Worm (Caenorhabditis elegans) whole organism, L1 larva: Measurements from ENCODE around the gene F42E11.3.

Source experiments
- C04F5.9 ChIP-seq: sonication (generic microtip); optimal IDR thresholded peaks from 2 replicates; lab custom pipeline; 2016; ENCODE audit warnings: missing genetic modification characterization, missing compliant biosample characterization
- Y116A8C.19 ChIP-seq: sonication (generic microtip); optimal IDR thresholded peaks from 2 replicates; lab custom pipeline; 2016; ENCODE audit warnings: missing compliant biosample characterization, missing genetic modification characterization, borderline replicate concordance
- aha-1 ChIP-seq: fragments of 150-350 bp; optimal IDR thresholded peaks from 2 replicates; lab custom pipeline; 2014; ENCODE audit warnings: missing biosample characterization, missing genetic modification characterization
- aly-2 ChIP-seq: fragments of 150-350 bp; optimal IDR thresholded peaks from 2 replicates; lab custom pipeline; 2014; ENCODE audit warnings: missing biosample characterization, missing genetic modification characterization
- ama-1 ChIP-seq: fragments of 150-350 bp; optimal IDR thresholded peaks from 2 replicates; lab custom pipeline; 2014
- blmp-1 ChIP-seq: fragments of 150-350 bp; optimal IDR thresholded peaks from 2 replicates; lab custom pipeline; 2014; ENCODE audit warnings: missing biosample characterization, missing genetic modification characterization
- dsc-1 ChIP-seq: sonication (generic microtip); optimal IDR thresholded peaks from 2 replicates; lab custom pipeline; 2016; ENCODE audit warnings: mild to moderate bottlenecking, missing genetic modification characterization, missing compliant biosample characterization
- efl-1 ChIP-seq, 4 experiments: fragments of 150-350 bp; optimal IDR thresholded peaks in 3 of 4; peaks in 1 of 4; 1 replicate in 1 of 4; 2 replicates in 3 of 4; lab custom pipeline; 2014; ENCODE audit warnings: missing biosample characterization in 2 of 4, missing genetic modification characterization in 2 of 4, missing genetic modification reagents in 2 of 4
- egl-13 ChIP-seq: sonication (generic microtip); optimal IDR thresholded peaks from 2 replicates; lab custom pipeline; 2016; ENCODE audit warnings: missing genotype, missing genetic modification reagents, missing genetic modification characterization, missing compliant biosample characterization
- elt-3 ChIP-seq, 6 experiments: fragments of 150-350 bp in 1 of 6; sonication (generic microtip); optimal IDR thresholded peaks; 2 replicates each; lab custom pipeline; 2017 to 2018; ENCODE audit warnings: missing biosample characterization in 6 of 6, missing genetic modification characterization in 6 of 6, inconsistent platforms in 1 of 6
- fkh-10 ChIP-seq: sonication (generic microtip); optimal IDR thresholded peaks from 2 replicates; lab custom pipeline; 2017; ENCODE audit warnings: missing biosample characterization, missing genetic modification reagents, missing genetic modification characterization
- fkh-4 ChIP-seq: sonication (generic microtip); optimal IDR thresholded peaks from 2 replicates; lab custom pipeline; 2016; ENCODE audit warnings: missing compliant biosample characterization, missing genetic modification characterization, borderline replicate concordance
- fos-1 ChIP-seq: fragments of 150-350 bp; optimal IDR thresholded peaks from 2 replicates; lab custom pipeline; 2014; ENCODE audit warnings: missing biosample characterization, missing genetic modification characterization
- grh-1 ChIP-seq: fragments of 200-800 bp; sonication (Bioruptor generic); IDR thresholded peaks from 2 replicates; pipeline ENCODE4 v1.3.6; 2022; ENCODE audit warnings: missing genetic modification reagents, missing genetic modification characterization, missing compliant biosample characterization
- hlh-17 ChIP-seq: fragments of 200-800 bp; sonication (Bioruptor generic); optimal IDR thresholded peaks from 2 replicates; lab custom pipeline; 2018; ENCODE audit warnings: missing genetic modification characterization, mild to moderate bottlenecking, missing compliant biosample characterization, moderate library complexity, borderline replicate concordance
- hlh-4 ChIP-seq: sonication (generic microtip); optimal IDR thresholded peaks from 2 replicates; lab custom pipeline; 2016; ENCODE audit warnings: mild to moderate bottlenecking, missing genetic modification characterization, missing compliant biosample characterization
- irx-1 ChIP-seq: sonication (generic microtip); optimal IDR thresholded peaks from 2 replicates; lab custom pipeline; 2016; ENCODE audit warnings: missing genetic modification characterization, missing compliant biosample characterization
- isw-1 ChIP-seq: fragments of 200-800 bp; sonication (Bioruptor generic); IDR thresholded peaks from 2 replicates; pipeline ENCODE4 v1.3.6; 2022; ENCODE audit warnings: missing genetic modification characterization, missing compliant biosample characterization
- lin-14 ChIP-seq: fragments of 200-800 bp; sonication (Bioruptor generic); optimal IDR thresholded peaks from 2 replicates; lab custom pipeline; 2018; ENCODE audit warnings: mild to moderate bottlenecking, missing genetic modification characterization, moderate library complexity, missing compliant biosample characterization
- lin-35 ChIP-seq, 2 experiments: fragments of 150-350 bp; optimal IDR thresholded peaks; 2 replicates each; lab custom pipeline; 2014; ENCODE audit warnings: missing biosample characterization in 2 of 2, missing genetic modification characterization in 2 of 2, missing genetic modification reagents in 2 of 2
- lin-39 ChIP-seq: fragments of 150-350 bp; optimal IDR thresholded peaks from 2 replicates; lab custom pipeline; 2014; ENCODE audit warnings: missing biosample characterization, missing genetic modification reagents, missing genetic modification characterization
- lir-3 ChIP-seq: sonication (generic microtip); optimal IDR thresholded peaks from 2 replicates; lab custom pipeline; 2016; ENCODE audit warnings: mild to moderate bottlenecking, missing genetic modification characterization, moderate library complexity, missing compliant biosample characterization; ENCODE audit not compliant: poor library complexity
- lsy-2 ChIP-seq, 2 experiments: fragments of 150-350 bp; optimal IDR thresholded peaks; 2 replicates each; lab custom pipeline; 2014; ENCODE audit warnings: missing biosample characterization in 2 of 2, missing genetic modification characterization in 2 of 2
- mef-2 ChIP-seq: fragments of 150-350 bp; optimal IDR thresholded peaks from 2 replicates; lab custom pipeline; 2014; ENCODE audit warnings: missing biosample characterization, missing genetic modification characterization
- mep-1 ChIP-seq: fragments of 150-350 bp; optimal IDR thresholded peaks from 2 replicates; lab custom pipeline; 2014; ENCODE audit warnings: missing biosample characterization, missing genetic modification characterization
- nhr-12 ChIP-seq: sonication (generic microtip); optimal IDR thresholded peaks from 2 replicates; lab custom pipeline; 2017; ENCODE audit warnings: missing biosample characterization, missing genetic modification characterization
- nhr-19 ChIP-seq: fragments of 200-800 bp; sonication (Bioruptor generic); conservative IDR thresholded peaks from 2 replicates; pipeline ENCODE4 v1.3.6; 2022; ENCODE audit warnings: missing genetic modification characterization, missing compliant biosample characterization
- nhr-20 ChIP-seq: sonication (generic microtip); optimal IDR thresholded peaks from 2 replicates; lab custom pipeline; 2016; ENCODE audit warnings: mild to moderate bottlenecking, missing genetic modification characterization, missing compliant biosample characterization
- nhr-237 ChIP-seq: fragments of 150-350 bp; optimal IDR thresholded peaks from 2 replicates; lab custom pipeline; 2014; ENCODE audit warnings: missing biosample characterization, missing genetic modification characterization
- nhr-28 ChIP-seq: fragments of 150-350 bp; optimal IDR thresholded peaks from 2 replicates; lab custom pipeline; 2014; ENCODE audit warnings: missing biosample characterization, missing genetic modification characterization
- nhr-71 ChIP-seq: sonication (generic microtip); optimal IDR thresholded peaks from 2 replicates; lab custom pipeline; 2016; ENCODE audit warnings: mild to moderate bottlenecking, missing genetic modification characterization, moderate library complexity, missing compliant biosample characterization
- nhr-77 ChIP-seq: fragments of 150-350 bp; optimal IDR thresholded peaks from 2 replicates; lab custom pipeline; 2014; ENCODE audit warnings: missing biosample characterization, missing genetic modification characterization
- nhr-84 ChIP-seq: sonication (generic microtip); optimal IDR thresholded peaks from 2 replicates; lab custom pipeline; 2017; ENCODE audit warnings: missing biosample characterization, missing genetic modification characterization
- pqm-1 ChIP-seq: sonication (generic microtip); optimal IDR thresholded peaks from 3 replicates; lab custom pipeline; 2017; ENCODE audit warnings: missing biosample characterization, missing genetic modification characterization
- skn-1 ChIP-seq: fragments of 150-350 bp; optimal IDR thresholded peaks from 2 replicates; lab custom pipeline; 2014; ENCODE audit warnings: missing biosample characterization, missing genetic modification characterization
- sup-37 ChIP-seq: fragments of 200-800 bp; sonication (Bioruptor generic); optimal IDR thresholded peaks from 2 replicates; lab custom pipeline; 2018; ENCODE audit warnings: mild to moderate bottlenecking, missing genetic modification characterization, missing compliant biosample characterization
- swsn-7 ChIP-seq: sonication (generic microtip); optimal IDR thresholded peaks from 2 replicates; lab custom pipeline; 2016; ENCODE audit warnings: missing genetic modification characterization, missing compliant biosample characterization
- tbx-2 ChIP-seq: sonication (generic microtip); optimal IDR thresholded peaks from 2 replicates; lab custom pipeline; 2016; ENCODE audit warnings: missing genetic modification characterization, missing compliant biosample characterization
- tlp-1 ChIP-seq: fragments of 150-350 bp; optimal IDR thresholded peaks from 2 replicates; lab custom pipeline; 2014; ENCODE audit warnings: missing biosample characterization, missing genetic modification characterization
- unc-130 ChIP-seq: fragments of 150-350 bp; optimal IDR thresholded peaks from 2 replicates; lab custom pipeline; 2017; ENCODE audit warnings: missing biosample characterization, missing genetic modification characterization, inconsistent platforms
- unc-86 ChIP-seq: sonication (generic microtip); optimal IDR thresholded peaks from 2 replicates; lab custom pipeline; 2016; ENCODE audit warnings: missing genetic modification characterization, missing compliant biosample characterization
- unc-98 ChIP-seq: fragments of 200-800 bp; sonication (Bioruptor generic); IDR thresholded peaks from 2 replicates; pipeline ENCODE4 v1.3.6; 2022; ENCODE audit warnings: missing genetic modification characterization, missing compliant biosample characterization
- vab-15 ChIP-seq: sonication (generic microtip); optimal IDR thresholded peaks from 2 replicates; lab custom pipeline; 2017; ENCODE audit warnings: missing genotype, mild to moderate bottlenecking, missing genetic modification characterization, missing compliant biosample characterization
- xbp-1 ChIP-seq: sonication (generic microtip); optimal IDR thresholded peaks from 2 replicates; lab custom pipeline; 2016; ENCODE audit warnings: missing genetic modification characterization, missing compliant biosample characterization
- zag-1 ChIP-seq: fragments of 150-350 bp; optimal IDR thresholded peaks from 2 replicates; lab custom pipeline; 2014; ENCODE audit warnings: missing biosample characterization, missing genetic modification characterization
- zip-4 ChIP-seq: fragments of 200-800 bp; sonication (Bioruptor generic); optimal IDR thresholded peaks from 2 replicates; lab custom pipeline; 2018; ENCODE audit warnings: mild to moderate bottlenecking, missing genetic modification characterization, moderate library complexity, missing compliant biosample characterization
- ztf-4 ChIP-seq: fragments of 150-350 bp; optimal IDR thresholded peaks from 2 replicates; lab custom pipeline; 2014; ENCODE audit warnings: missing biosample characterization, missing genetic modification characterization

F42E11.3 gene

DNA sequence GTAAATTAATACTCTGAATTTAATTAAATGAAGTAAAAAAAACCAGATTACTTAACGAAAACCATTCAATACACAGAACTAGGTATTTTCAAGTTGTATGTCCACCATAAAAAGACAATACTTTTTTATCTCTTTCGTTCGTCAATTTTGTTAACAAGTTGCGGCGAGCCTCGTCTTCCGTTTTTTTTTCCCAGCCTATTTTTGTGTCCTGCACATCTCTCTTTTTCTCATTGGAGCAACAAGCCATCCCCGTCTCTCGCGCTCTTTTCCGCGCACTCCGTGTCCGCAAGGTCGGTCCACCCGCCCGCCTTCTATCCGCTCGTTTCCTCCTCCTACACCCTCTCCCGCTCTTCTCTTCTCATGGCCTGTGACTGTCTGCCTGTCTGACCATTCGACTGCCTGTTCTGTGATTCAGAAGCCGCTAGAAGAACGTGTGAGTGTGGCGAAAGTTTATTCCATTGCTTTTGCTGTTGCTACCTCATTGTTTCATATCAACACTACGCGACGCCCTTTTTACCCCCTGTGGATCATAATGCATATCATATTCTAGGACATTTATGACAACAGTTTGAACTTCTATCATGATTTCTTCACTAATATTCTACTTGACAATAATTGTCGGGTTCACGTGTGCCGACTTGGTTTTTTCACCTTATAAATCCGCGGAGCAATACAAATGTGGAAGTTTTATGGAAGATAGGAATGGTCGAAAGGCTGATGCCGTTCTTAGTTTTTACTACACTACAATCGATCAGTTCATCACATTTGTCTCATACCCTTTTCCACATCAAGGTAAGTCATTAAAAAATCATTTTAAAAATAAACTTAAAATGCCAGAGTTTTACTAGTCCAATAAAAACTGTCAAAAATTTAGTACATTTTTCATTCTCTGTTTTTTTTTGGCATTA, 9.4 kb upstream of the F42E11.3 start, which contains the start of the genes F08B12.11 and prmn-1:
Gene F08B12.11 (plus strand): TSS at position 521 of the 908 bp plus-strand sequence.
Gene prmn-1 (plus strand): TSS at position 551 of the 908 bp plus-strand sequence.
- TF ChIP-seq lin-14 (peak; percentile 24), blmp-1 (tag; lab: Kevin White, UChicago) (peak; percentile 56), aha-1 (tag; lab: Kevin White, UChicago) (no peak)
- TF ChIP-seq, all 84 proteins: peak for 2

DNA sequence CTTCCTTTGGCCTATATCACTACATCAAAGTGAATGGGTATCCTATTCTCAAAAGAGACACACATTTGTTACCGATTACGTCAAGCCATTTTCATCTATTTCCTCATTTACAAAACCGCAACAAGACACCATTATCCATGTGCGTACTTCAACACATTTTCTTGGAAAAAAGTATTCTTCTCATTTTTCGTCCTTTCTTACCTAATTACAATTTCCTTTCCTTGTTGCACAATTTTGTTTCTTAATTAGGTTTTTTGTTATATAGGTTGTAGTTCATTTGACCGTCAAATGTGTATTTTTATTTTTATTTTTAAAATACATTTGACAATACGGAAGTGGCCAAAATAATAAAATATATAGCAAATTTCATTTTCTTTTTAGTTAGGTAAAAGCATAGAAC, 8.0 kb upstream of the F42E11.3 start:
- TF ChIP-seq ztf-4 (tag; lab: Kevin White, UChicago) = no peak
- no peak for TF ChIP-seq fkh-10 (GFP tag; lab: Kevin White, UChicago)
- no peak for TF ChIP-seq aly-2 (tag; lab: Kevin White, UChicago)
- TF ChIP-seq nhr-77 (tag; lab: Kevin White, UChicago) = no peak
- no peak for TF ChIP-seq swsn-7 (tag; lab: Kevin White, UChicago)
- TF ChIP-seq fos-1 (tag; lab: Kevin White, UChicago) = no peak
- no peak for TF ChIP-seq egl-13 (tag; lab: Kevin White, UChicago)
- TF ChIP-seq zip-4 (GFP tag; lab: Kevin White, UChicago) = no peak
- no peak for TF ChIP-seq nhr-19 (GFP tag; lab: Robert Waterston, UW)
- TF ChIP-seq vab-15 = no peak
- TF ChIP-seq nhr-12 = no peak
- peak; percentile 75 for TF ChIP-seq lin-14
- TF ChIP-seq nhr-237 (tag; lab: Kevin White, UChicago) = no peak
- no peak for TF ChIP-seq tlp-1
- no peak for TF ChIP-seq isw-1 (GFP tag; lab: Robert Waterston, UW)
- no peak for TF ChIP-seq xbp-1 (tag; lab: Kevin White, UChicago)
- TF ChIP-seq ama-1 (lab: Kevin White, UChicago) = no peak
- TF ChIP-seq hlh-17 = no peak
- no peak for TF ChIP-seq zag-1
- TF ChIP-seq hlh-4 (tag; lab: Kevin White, UChicago) = no peak
- TF ChIP-seq mef-2 (tag; lab: Kevin White, UChicago) = no peak
- TF ChIP-seq nhr-84 = no peak
- TF ChIP-seq skn-1 (tag; lab: Kevin White, UChicago) = no peak
- TF ChIP-seq efl-1 (optimal IDR thresholded peaks at IDR 0.05; lab: Kevin White, UChicago) = no peak
- TF ChIP-seq efl-1 (GFP tag; optimal IDR thresholded peaks at IDR 0.05 in 1 of 2; lab: Kevin White, UChicago) = no peak
- TF ChIP-seq lin-35 (GFP tag; optimal IDR thresholded peaks at IDR 0.05; lab: Kevin White, UChicago) = no peak
- peak; percentile 28 for TF ChIP-seq nhr-71 (tag; lab: Kevin White, UChicago)
- peak; percentile 13 for TF ChIP-seq unc-86 (tag; lab: Kevin White, UChicago)
- TF ChIP-seq dsc-1 (tag; lab: Kevin White, UChicago) = peak; percentile 34
- no peak for TF ChIP-seq lin-39 (tag; lab: Kevin White, UChicago)
- TF ChIP-seq unc-98 (GFP tag; lab: Robert Waterston, UW) = no peak
- no peak for TF ChIP-seq Y116A8C.19 (tag; lab: Kevin White, UChicago)
- no peak for TF ChIP-seq nhr-28
- TF ChIP-seq elt-3 (tag; optimal IDR thresholded peaks at IDR 0.05; lab: Kevin White, UChicago) = no peak
- TF ChIP-seq blmp-1 (tag; lab: Kevin White, UChicago) = peak; percentile 9
- no peak for TF ChIP-seq nhr-20 (tag; lab: Kevin White, UChicago)
- TF ChIP-seq pqm-1 (tag; lab: Kevin White, UChicago) = no peak

- TF ChIP-seq irx-1 (tag; lab: Kevin White, UChicago) = no peak
- TF ChIP-seq mep-1 (tag; lab: Kevin White, UChicago) = no peak
- peak; percentile 60 for TF ChIP-seq unc-130 (tag; lab: Kevin White, UChicago)
- TF ChIP-seq lin-14 = peak; percentile 85
- TF ChIP-seq efl-1 (optimal IDR thresholded peaks at IDR 0.05; lab: Kevin White, UChicago) = no peak
- TF ChIP-seq efl-1 (GFP tag; optimal IDR thresholded peaks at IDR 0.05 in 1 of 2; lab: Kevin White, UChicago) = peak in 1 of 2 experiments; percentile 63
- peak; percentile 84 for TF ChIP-seq dsc-1 (tag; lab: Kevin White, UChicago)
- TF ChIP-seq grh-1 = no peak
- no peak for TF ChIP-seq lir-3 (tag; lab: Kevin White, UChicago)
- TF ChIP-seq fkh-4 (tag; lab: Kevin White, UChicago) = peak; percentile 54
- peak in 1 of 2 experiments; percentile 28 for TF ChIP-seq lsy-2 (tag; optimal IDR thresholded peaks at IDR 0.05; lab: Kevin White, UChicago)
- TF ChIP-seq nhr-12 = no peak
- TF ChIP-seq zag-1 = no peak
- no peak for TF ChIP-seq sup-37 (GFP tag; lab: Kevin White, UChicago)
- no peak for TF ChIP-seq ama-1 (lab: Kevin White, UChicago)
- no peak for TF ChIP-seq elt-3 (tag; optimal IDR thresholded peaks at IDR 0.05; lab: Kevin White, UChicago)
- TF ChIP-seq tbx-2 (tag; lab: Kevin White, UChicago) = peak; percentile 16
- TF ChIP-seq swsn-7 (tag; lab: Kevin White, UChicago) = peak; percentile 25
- TF ChIP-seq C04F5.9 (tag; lab: Kevin White, UChicago) = no peak
Measured at ce11 chrX:11379135-11379781, 3.8 kb upstream of the F42E11.3 start.
